Fruit fly (Drosophila melanogaster) whole organism, wandering third instar larva: ENCODE results near the gene Ac13E.
A peak's percentile ranks its signal among the peaks of the same experiment; 100 is the strongest.

Experiments
- CG32264 ChIP-seq: fragments of 200-800 bp; sonication (Bioruptor generic); optimal IDR thresholded peaks from 2 replicates; lab custom pipeline; 2016; ENCODE audit warnings: missing biosample characterization, missing genetic modification characterization
- CG9705 ChIP-seq: fragments of 200-800 bp; sonication (Bioruptor generic); optimal IDR thresholded peaks from 2 replicates; lab custom pipeline; 2018; ENCODE audit warnings: missing biosample characterization, mild to moderate bottlenecking, missing genetic modification characterization
- CrebA ChIP-seq: fragments of 200-800 bp; sonication (Bioruptor generic); optimal IDR thresholded peaks from 2 replicates; lab custom pipeline; 2016; ENCODE audit warnings: missing biosample characterization, mild to moderate bottlenecking, missing genetic modification characterization, borderline replicate concordance
- Dfd ChIP-seq: fragments of >200 bp; optimal IDR thresholded peaks from 2 replicates; lab custom pipeline; 2017; ENCODE audit warnings: missing biosample characterization, missing genetic modification characterization
- GATAd ChIP-seq: sonication (Bioruptor generic); optimal IDR thresholded peaks from 2 replicates; lab custom pipeline; 2016; ENCODE audit warnings: missing biosample characterization, missing genetic modification characterization
- HLH106 ChIP-seq: fragments of 200-800 bp; optimal IDR thresholded peaks from 3 replicates; lab custom pipeline; 2019; ENCODE audit warnings: missing biosample characterization, mild to moderate bottlenecking, missing genetic modification characterization, moderate library complexity
- Hnf4 ChIP-seq: fragments of 200-800 bp; sonication (Bioruptor generic); optimal IDR thresholded peaks from 2 replicates; lab custom pipeline; 2016; ENCODE audit warnings: missing biosample characterization, mild to moderate bottlenecking, missing genetic modification characterization
- Hr78 ChIP-seq: fragments of >200 bp; optimal IDR thresholded peaks from 2 replicates; lab custom pipeline; 2017; ENCODE audit warnings: missing biosample characterization, missing genetic modification characterization
- Hr83 ChIP-seq: fragments of 200-300 bp; sonication (Bioruptor generic); optimal IDR thresholded peaks from 2 replicates; lab custom pipeline; 2016; ENCODE audit warnings: missing biosample characterization, mild to moderate bottlenecking, missing genetic modification characterization, moderate library complexity; ENCODE audit not compliant: poor library complexity, severe bottlenecking
- Mio ChIP-seq: sonication (Bioruptor generic); optimal IDR thresholded peaks from 2 replicates; lab custom pipeline; 2016; ENCODE audit warnings: missing biosample characterization, missing genetic modification characterization
- Myc ChIP-seq: fragments of >200 bp; optimal IDR thresholded peaks from 2 replicates; lab custom pipeline; 2017
- N ChIP-seq: fragments of >200 bp; optimal IDR thresholded peaks from 2 replicates; lab custom pipeline; 2018; ENCODE audit warnings: missing biosample characterization, missing external identifiers, missing genetic modification characterization
- OdsH ChIP-seq: fragments of 200-800 bp; sonication (Bioruptor generic); optimal IDR thresholded peaks from 2 replicates; lab custom pipeline; 2016; ENCODE audit warnings: missing biosample characterization, mild to moderate bottlenecking, missing genetic modification characterization
- Rel ChIP-seq, 2 experiments: fragments of 200-800 bp; sonication (Bioruptor generic) in 1 of 2; optimal IDR thresholded peaks; 2 replicates in 1 of 2; 3 replicates in 1 of 2; lab custom pipeline; 2016 to 2019; ENCODE audit warnings: mild to moderate bottlenecking in 2 of 2, missing biosample characterization in 2 of 2, missing genetic modification characterization in 2 of 2, moderate library complexity in 1 of 2
- Sp1 ChIP-seq: fragments of 200-800 bp; sonication (Bioruptor generic); optimal IDR thresholded peaks from 3 replicates; lab custom pipeline; 2019; ENCODE audit warnings: missing biosample characterization, mild to moderate bottlenecking, missing genetic modification characterization, moderate library complexity
- Vsx2 ChIP-seq: fragments of 200-300, 225-300 bp; sonication (Bioruptor generic); optimal IDR thresholded peaks from 2 replicates; lab custom pipeline; 2018; ENCODE audit warnings: missing biosample characterization, missing genetic modification characterization; ENCODE audit not compliant: partially characterized antibody
- br ChIP-seq: fragments of 200-800 bp; sonication (Bioruptor generic); optimal IDR thresholded peaks from 2 replicates; lab custom pipeline; 2016; ENCODE audit warnings: missing biosample characterization, missing genetic modification characterization
- brk ChIP-seq: fragments of 200-800 bp; sonication (Bioruptor generic); optimal IDR thresholded peaks from 2 replicates; lab custom pipeline; 2016; ENCODE audit warnings: missing biosample characterization, mild to moderate bottlenecking, missing genetic modification characterization
- dl ChIP-seq, 2 experiments: fragments of 175-275, 200-275 bp in 1 of 2; fragments of 200-275 bp in 1 of 2; sonication (Bioruptor generic); optimal IDR thresholded peaks; lab custom pipeline; 2018; ENCODE audit warnings: mild to moderate bottlenecking in 2 of 2, missing biosample characterization in 2 of 2, missing genetic modification characterization in 2 of 2, moderate library complexity in 2 of 2; ENCODE audit not compliant: partially characterized antibody in 2 of 2, insufficient read depth in 1 of 2
- ey ChIP-seq: fragments of 200-800 bp; sonication (Bioruptor generic); optimal IDR thresholded peaks from 2 replicates; lab custom pipeline; 2016; ENCODE audit warnings: missing biosample characterization, missing genetic modification characterization
- foxo ChIP-seq, 2 experiments: fragments of 200-800 bp; sonication (Bioruptor generic); optimal IDR thresholded peaks; 2 replicates in 1 of 2; 3 replicates in 1 of 2; lab custom pipeline; 2016 to 2017; ENCODE audit warnings: missing biosample characterization in 2 of 2, missing genetic modification characterization in 2 of 2
- fru ChIP-seq: fragments of 200-800 bp; sonication (Bioruptor generic); optimal IDR thresholded peaks from 3 replicates; lab custom pipeline; 2016; ENCODE audit warnings: missing biosample characterization, mild to moderate bottlenecking, missing genetic modification characterization
- h ChIP-seq: fragments of 200-800 bp; sonication (Bioruptor generic); optimal IDR thresholded peaks from 3 replicates; lab custom pipeline; 2016; ENCODE audit warnings: missing biosample characterization, mild to moderate bottlenecking, missing genetic modification characterization
- lola ChIP-seq: fragments of >200 bp; optimal IDR thresholded peaks from 2 replicates; lab custom pipeline; 2017; ENCODE audit warnings: missing biosample characterization, missing genetic modification characterization
- psq ChIP-seq: fragments of 200-800 bp; sonication (Bioruptor generic); optimal IDR thresholded peaks from 3 replicates; lab custom pipeline; 2017; ENCODE audit warnings: missing biosample characterization, mild to moderate bottlenecking, missing genetic modification characterization, moderate library complexity
- rgr ChIP-seq: fragments of 200-800 bp; sonication (Bioruptor generic); optimal IDR thresholded peaks from 3 replicates; lab custom pipeline; 2016; ENCODE audit warnings: missing biosample characterization, mild to moderate bottlenecking, missing genetic modification characterization
- sage ChIP-seq: fragments of 200-800 bp; sonication (Bioruptor generic); optimal IDR thresholded peaks from 2 replicates; lab custom pipeline; 2016; ENCODE audit warnings: missing biosample characterization, mild to moderate bottlenecking, missing genetic modification characterization
- tai ChIP-seq: sonication (Bioruptor generic); optimal IDR thresholded peaks from 2 replicates; lab custom pipeline; 2016; ENCODE audit warnings: missing biosample characterization, missing genetic modification characterization
- usp ChIP-seq: fragments of >200 bp; optimal IDR thresholded peaks from 2 replicates; lab custom pipeline; 2017; ENCODE audit warnings: missing biosample characterization, missing genetic modification characterization
- woc ChIP-seq: sonication (Bioruptor generic); optimal IDR thresholded peaks from 2 replicates; lab custom pipeline; 2016; ENCODE audit warnings: missing biosample characterization, mild to moderate bottlenecking, missing genetic modification characterization

Ac13E gene

DNA sequence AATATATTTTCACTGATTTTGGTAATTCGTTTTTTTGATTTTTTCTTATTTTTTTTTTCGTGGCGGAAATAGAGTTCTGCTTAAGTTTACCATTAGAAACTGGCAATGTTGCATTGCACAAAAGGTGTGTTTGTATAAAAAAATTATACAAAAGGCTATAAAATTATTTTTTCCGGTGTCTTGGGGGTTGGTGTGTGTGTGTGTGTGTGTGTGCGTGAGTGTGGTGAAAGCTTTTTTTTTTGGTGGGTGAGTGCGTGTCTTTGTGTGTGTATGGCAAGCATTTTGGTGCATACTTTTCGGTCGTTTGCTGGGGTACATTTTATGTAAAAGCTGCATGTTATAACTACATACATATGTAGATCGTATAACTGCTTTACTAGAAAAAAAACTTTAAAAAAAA lies 42.7 kb downstream of the Ac13E start:
- peak; percentile 57 for TF ChIP-seq ey (GFP tag; lab: Kevin White, UChicago)
- TF ChIP-seq Hnf4: no peak
- TF ChIP-seq N (GFP tag; lab: Kevin White, UChicago): peak; percentile 9
- peak; percentile 52 for TF ChIP-seq rgr (GFP tag; lab: Kevin White, UChicago)
- TF ChIP-seq Sp1: peak; percentile 0
- TF ChIP-seq CrebA (GFP tag; lab: Kevin White, UChicago): no peak
- peak; percentile 22 for TF ChIP-seq Myc
- no peak for TF ChIP-seq CG9705 (GFP tag; lab: Kevin White, UChicago)
- no peak for TF ChIP-seq Dfd (GFP tag; lab: Kevin White, UChicago)
- TF ChIP-seq sage (GFP tag; lab: Kevin White, UChicago): peak; percentile 10
- TF ChIP-seq fru: peak; percentile 41
- TF ChIP-seq h (GFP tag; lab: Kevin White, UChicago): peak; percentile 75
- peak; percentile 35 for TF ChIP-seq br (GFP tag; lab: Kevin White, UChicago)
- peak; percentile 48 for TF ChIP-seq psq (GFP tag; lab: Kevin White, UChicago)
- TF ChIP-seq foxo (GFP tag; optimal IDR thresholded peaks at IDR 0.05; lab: Kevin White, UChicago): peak in 1 of 2 experiments; percentile 68
- TF ChIP-seq OdsH (GFP tag; lab: Kevin White, UChicago): peak; percentile 50
- TF ChIP-seq, all 38 proteins: peak for 12

DNA sequence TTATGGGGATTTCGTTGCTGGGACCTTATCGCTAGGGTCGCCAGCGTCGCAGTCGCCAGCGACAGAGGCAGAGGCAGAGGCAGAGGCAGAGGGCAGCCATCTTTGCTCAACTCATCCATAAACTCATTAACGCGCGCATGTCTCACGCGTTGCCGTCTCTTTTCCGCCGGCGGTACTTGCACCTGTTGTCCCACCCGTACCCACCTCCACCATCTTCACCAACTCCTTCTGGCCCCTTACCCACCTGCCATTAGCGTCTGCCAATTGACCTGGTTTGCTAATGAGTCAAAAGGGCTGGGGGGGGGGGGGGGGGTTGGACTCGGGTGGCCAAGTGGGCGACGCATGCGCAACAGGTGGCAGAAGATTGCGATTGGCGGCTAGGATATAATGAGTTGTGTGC lies 51.2 kb downstream of the Ac13E start:
- TF ChIP-seq CG32264 (no peak), usp (no peak), Rel (GFP tag; optimal IDR thresholded peaks at IDR 0.05; lab: Kevin White, UChicago) (no peak), Rel (tag; optimal IDR thresholded peaks at IDR 0.05; lab: Kevin White, UChicago) (peak; percentile 48), Hr78 (no peak), HLH106 (tag; lab: Kevin White, UChicago) (no peak), brk (GFP tag; lab: Kevin White, UChicago) (no peak)

DNA sequence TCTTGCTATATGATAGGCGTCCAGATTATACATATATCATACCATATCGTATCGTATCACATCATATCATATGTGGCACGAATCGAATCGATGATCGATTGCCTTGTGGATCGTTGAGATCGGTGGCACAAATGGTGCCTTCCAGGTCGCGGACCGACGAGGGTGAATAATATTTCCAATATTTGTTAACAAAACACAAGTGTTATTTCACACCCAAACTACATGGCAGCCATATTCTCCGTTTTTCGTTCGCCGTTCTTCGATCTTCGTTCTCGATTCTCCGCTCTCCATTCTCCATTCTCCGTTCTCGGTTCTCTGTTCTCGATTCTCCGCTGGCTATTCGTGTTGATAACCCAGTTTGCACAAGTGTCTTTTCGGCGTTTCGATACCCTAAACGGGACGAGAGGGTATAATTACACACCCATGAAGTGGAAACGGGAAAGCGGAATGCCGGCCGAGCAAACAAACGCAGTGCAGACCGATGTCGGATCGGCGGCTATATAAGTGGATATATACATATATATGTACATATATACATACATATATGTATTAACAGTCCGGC lies 52.3 kb downstream of the Ac13E start:
- TF ChIP-seq dl (GFP tag; optimal IDR thresholded peaks at IDR 0.05; lab: Kevin White, UChicago; ENCODE audit: insufficient read depth in 1 of 2, partially characterized antibody in 2 of 2) (peak in 1 of 2 experiments; percentile 39), lola (GFP tag; lab: Kevin White, UChicago) (no peak), psq (GFP tag; lab: Kevin White, UChicago) (peak; percentile 45), rgr (GFP tag; lab: Kevin White, UChicago) (peak; percentile 25), Hr83 (GFP tag; lab: Kevin White, UChicago) (peak; percentile 75)
- TF ChIP-seq, all 38 proteins: peak for 4

DNA sequence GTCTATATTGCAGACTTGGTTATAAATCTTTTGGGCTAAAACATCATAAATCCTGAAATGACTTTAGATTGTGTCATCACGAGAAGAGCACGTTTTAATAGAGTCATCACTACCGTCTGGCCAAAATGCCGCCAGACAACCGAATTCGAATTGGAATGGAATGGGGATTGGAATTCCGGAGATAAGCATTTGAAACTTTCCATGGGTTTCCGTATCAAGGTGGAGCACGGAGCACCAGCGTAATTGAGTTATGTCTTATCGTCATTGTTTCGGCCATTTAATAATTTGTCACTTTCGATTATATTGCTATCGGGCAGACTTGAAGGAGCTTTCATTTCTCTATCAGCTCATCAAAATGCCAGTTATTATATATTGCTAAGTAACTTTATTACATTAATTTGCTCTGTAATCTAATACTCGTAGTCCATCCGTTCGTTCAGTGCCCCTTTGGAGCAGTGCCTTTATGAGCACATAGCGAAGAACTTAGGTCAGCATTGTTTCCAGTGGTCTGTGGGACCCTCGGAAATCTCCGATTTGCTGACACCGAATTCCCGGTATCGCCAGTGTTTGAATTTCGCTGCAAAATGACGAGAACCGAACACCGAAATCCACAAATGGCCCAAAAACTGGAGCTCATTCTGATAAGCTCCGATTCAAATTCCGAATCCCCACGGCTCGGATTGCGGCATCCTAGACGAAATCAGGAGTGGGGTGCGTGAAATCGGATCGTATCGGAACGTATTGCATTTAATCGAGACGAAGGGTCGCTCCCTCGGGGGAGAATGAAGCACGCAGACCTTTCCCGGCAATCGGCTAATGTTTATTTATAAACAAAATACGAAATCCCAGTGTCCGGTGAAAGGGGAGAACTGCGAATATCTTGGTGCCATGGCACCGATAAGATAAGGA lies 53.8 kb downstream of the Ac13E start:
- TF ChIP-seq CrebA (GFP tag; lab: Kevin White, UChicago) (no peak), Sp1 (no peak), br (GFP tag; lab: Kevin White, UChicago) (peak; percentile 55), Mio (no peak), tai (GFP tag; lab: Kevin White, UChicago) (no peak), GATAd (GFP tag; lab: Kevin White, UChicago) (no peak), psq (GFP tag; lab: Kevin White, UChicago) (no peak), Vsx2 (GFP tag; lab: Kevin White, UChicago) (no peak), woc (GFP tag; lab: Kevin White, UChicago) (no peak), HLH106 (tag; lab: Kevin White, UChicago) (no peak), Rel (GFP tag; optimal IDR thresholded peaks at IDR 0.05; lab: Kevin White, UChicago) (no peak), Rel (tag; optimal IDR thresholded peaks at IDR 0.05; lab: Kevin White, UChicago) (peak; percentile 41), Hnf4 (no peak), rgr (GFP tag; lab: Kevin White, UChicago) (no peak)
- TF ChIP-seq, all 38 proteins: peak for 2
